Worm (Caenorhabditis elegans) whole organism, young adult: ENCODE results near the gene pgp-8.

Experiments
- D2030.7 ChIP-seq: fragments of 200-800 bp; sonication (Bioruptor generic); IDR thresholded peaks from 2 replicates; pipeline ENCODE4 v1.3.6; 2022; ENCODE audit warnings: missing genetic modification reagents, missing genetic modification characterization, missing compliant biosample characterization
- F22D6.2 ChIP-seq: sonication (generic microtip); optimal IDR thresholded peaks from 2 replicates; lab custom pipeline; 2016; ENCODE audit warnings: mild to moderate bottlenecking, missing genetic modification characterization, missing compliant biosample characterization
- F23B12.7 ChIP-seq: sonication (generic microtip); optimal IDR thresholded peaks from 2 replicates; lab custom pipeline; 2017; ENCODE audit warnings: missing genetic modification characterization, mild to moderate bottlenecking, missing compliant biosample characterization, antibody characterized with exemption, moderate library complexity; ENCODE audit not compliant: insufficient read depth
- F49E8.2 ChIP-seq: sonication (generic microtip); optimal IDR thresholded peaks from 3 replicates; lab custom pipeline; 2017; ENCODE audit warnings: missing genetic modification characterization, mild to moderate bottlenecking, missing compliant biosample characterization, antibody characterized with exemption, moderate library complexity; ENCODE audit not compliant: insufficient read depth
- F57C9.4 ChIP-seq: sonication (generic microtip); optimal IDR thresholded peaks from 2 replicates; lab custom pipeline; 2017; ENCODE audit warnings: mild to moderate bottlenecking, missing genetic modification characterization, missing compliant biosample characterization
- K12H6.12 ChIP-seq: fragments of 200-800 bp; sonication (Bioruptor generic); optimal IDR thresholded peaks from 2 replicates; lab custom pipeline; 2018; ENCODE audit warnings: mild to moderate bottlenecking, missing genetic modification characterization, missing compliant biosample characterization
- T26A5.8 ChIP-seq: sonication (generic microtip); optimal IDR thresholded peaks from 2 replicates; lab custom pipeline; 2016; ENCODE audit warnings: missing genetic modification characterization, missing compliant biosample characterization
- Y95B8A.8 ChIP-seq: fragments of 200-800 bp; sonication (Bioruptor generic); IDR thresholded peaks from 2 replicates; pipeline ENCODE4 v1.3.6; 2022; ENCODE audit warnings: missing genetic modification reagents, missing genetic modification characterization, missing compliant biosample characterization
- akir-1 ChIP-seq: fragments of 200-800 bp; sonication (Bioruptor generic); optimal IDR thresholded peaks from 2 replicates; lab custom pipeline; 2018; ENCODE audit warnings: mild to moderate bottlenecking, missing genetic modification characterization, moderate library complexity, missing compliant biosample characterization
- aptf-2 ChIP-seq: fragments of 200-800 bp; sonication (Bioruptor generic); conservative IDR thresholded peaks from 2 replicates; pipeline ENCODE4 v1.3.6; 2022; ENCODE audit warnings: missing genetic modification reagents, missing genetic modification characterization, missing compliant biosample characterization
- bed-1 ChIP-seq: fragments of 200-800 bp; sonication (Bioruptor generic); IDR thresholded peaks from 2 replicates; pipeline ENCODE4 v1.3.6; 2022; ENCODE audit warnings: missing genetic modification reagents, missing genetic modification characterization, missing compliant biosample characterization
- bed-2 ChIP-seq: fragments of 200-800 bp; sonication (Bioruptor generic); IDR thresholded peaks from 2 replicates; pipeline ENCODE4 v1.3.6; 2022; ENCODE audit warnings: missing genetic modification reagents, missing genetic modification characterization, missing compliant biosample characterization
- ceh-100 ChIP-seq: fragments of 200-800 bp; sonication (Bioruptor generic); IDR thresholded peaks from 2 replicates; pipeline ENCODE4 v1.3.6; 2022; ENCODE audit warnings: missing genetic modification reagents, missing genetic modification characterization, missing compliant biosample characterization
- ceh-27 ChIP-seq: fragments of 200-800 bp; sonication (Bioruptor generic); optimal IDR thresholded peaks from 2 replicates; lab custom pipeline; 2018; ENCODE audit warnings: mild to moderate bottlenecking, missing genetic modification characterization, moderate library complexity, missing compliant biosample characterization
- ceh-40 ChIP-seq: fragments of 200-800 bp; sonication (Bioruptor generic); IDR thresholded peaks from 2 replicates; pipeline ENCODE4 v1.3.6; 2022; ENCODE audit warnings: missing genetic modification characterization, missing compliant biosample characterization
- ceh-58 ChIP-seq: fragments of 200-800 bp; sonication (Bioruptor generic); IDR thresholded peaks from 2 replicates; pipeline ENCODE4 v1.3.6; 2022; ENCODE audit warnings: missing genetic modification characterization, missing compliant biosample characterization
- die-1 ChIP-seq: sonication (generic microtip); optimal IDR thresholded peaks from 2 replicates; lab custom pipeline; 2016; ENCODE audit warnings: missing genotype, mild to moderate bottlenecking, missing genetic modification characterization, missing compliant biosample characterization
- dpff-1 ChIP-seq: sonication (generic microtip); optimal IDR thresholded peaks from 2 replicates; lab custom pipeline; 2017; ENCODE audit warnings: mild to moderate bottlenecking, missing genetic modification characterization, missing compliant biosample characterization
- dpl-1 ChIP-seq: fragments of 150-350 bp; optimal IDR thresholded peaks from 2 replicates; lab custom pipeline; 2014; ENCODE audit warnings: missing biosample characterization, missing genetic modification reagents, missing genetic modification characterization
- egl-18 ChIP-seq: fragments of 200-800 bp; sonication (Bioruptor generic); IDR thresholded peaks from 2 replicates; pipeline ENCODE4 v1.3.6; 2022; ENCODE audit warnings: missing genetic modification reagents, missing genetic modification characterization, missing compliant biosample characterization
- egl-44 ChIP-seq: fragments of 200-800 bp; sonication (Bioruptor generic); IDR thresholded peaks from 2 replicates; pipeline ENCODE4 v1.3.6; 2022; ENCODE audit warnings: missing genetic modification reagents, missing genetic modification characterization, missing compliant biosample characterization
- egrh-3 ChIP-seq: fragments of 200-800 bp; sonication (Bioruptor generic); IDR thresholded peaks from 2 replicates; pipeline ENCODE4 v1.3.6; 2022; ENCODE audit warnings: missing genetic modification reagents, missing genetic modification characterization, missing compliant biosample characterization
- ets-4 ChIP-seq: fragments of 200-800 bp; sonication (Bioruptor generic); optimal IDR thresholded peaks from 2 replicates; lab custom pipeline; 2018; ENCODE audit warnings: mild to moderate bottlenecking, missing genetic modification characterization, missing compliant biosample characterization
- gei-17 ChIP-seq: fragments of 200-800 bp; sonication (Bioruptor generic); optimal IDR thresholded peaks from 2 replicates; lab custom pipeline; 2018; ENCODE audit warnings: mild to moderate bottlenecking, missing genetic modification characterization, missing compliant biosample characterization
- hlh-12 ChIP-seq: sonication (generic microtip); optimal IDR thresholded peaks from 2 replicates; lab custom pipeline; 2016; ENCODE audit warnings: missing genetic modification characterization, missing compliant biosample characterization
- hmg-1.2 ChIP-seq: fragments of 200-800 bp; sonication (Bioruptor generic); IDR thresholded peaks from 2 replicates; pipeline ENCODE4 v1.3.6; 2022; ENCODE audit warnings: missing genetic modification reagents, missing genetic modification characterization, missing compliant biosample characterization
- hrde-1 ChIP-seq: sonication (generic microtip); optimal IDR thresholded peaks from 2 replicates; lab custom pipeline; 2016; ENCODE audit warnings: missing genetic modification characterization, mild to moderate bottlenecking, missing compliant biosample characterization, moderate library complexity, missing genotype, missing genetic modification reagents, borderline replicate concordance
- lag-1 ChIP-seq: fragments of 200-800 bp; sonication (Bioruptor generic); IDR thresholded peaks from 2 replicates; pipeline ENCODE4 v1.3.6; 2022; ENCODE audit warnings: missing genetic modification reagents, missing genetic modification characterization, missing compliant biosample characterization
- lin-26 ChIP-seq: fragments of 200-800 bp; sonication (Bioruptor generic); IDR thresholded peaks from 2 replicates; pipeline ENCODE4 v1.3.6; 2022; ENCODE audit warnings: missing genetic modification reagents, missing genetic modification characterization, missing compliant biosample characterization
- lsl-1 ChIP-seq: fragments of 200-800 bp; sonication (Bioruptor generic); optimal IDR thresholded peaks from 2 replicates; lab custom pipeline; 2018; ENCODE audit warnings: mild to moderate bottlenecking, missing genetic modification characterization, moderate library complexity, missing compliant biosample characterization
- madf-10 ChIP-seq: sonication (generic microtip); optimal IDR thresholded peaks from 2 replicates; lab custom pipeline; 2016; ENCODE audit warnings: mild to moderate bottlenecking, missing genetic modification characterization, missing compliant biosample characterization
- madf-6 ChIP-seq: fragments of 200-800 bp; sonication (Bioruptor generic); IDR thresholded peaks from 2 replicates; pipeline ENCODE4 v1.3.6; 2022; ENCODE audit warnings: missing genetic modification reagents, missing genetic modification characterization, missing compliant biosample characterization
- pha-4 ChIP-seq: fragments of 150-350 bp; sonication (generic microtip); optimal IDR thresholded peaks from 2 replicates; lab custom pipeline; 2014; ENCODE audit warnings: missing biosample characterization, missing genetic modification reagents, missing genetic modification characterization
- repo-1 ChIP-seq: sonication (generic microtip); optimal IDR thresholded peaks from 2 replicates; lab custom pipeline; 2017; ENCODE audit warnings: mild to moderate bottlenecking, missing genetic modification characterization, missing compliant biosample characterization
- snpc-1.1 ChIP-seq: sonication (generic microtip); optimal IDR thresholded peaks from 2 replicates; lab custom pipeline; 2017; ENCODE audit warnings: missing genetic modification characterization, mild to moderate bottlenecking, missing compliant biosample characterization, antibody characterized with exemption, moderate library complexity, missing genotype, missing genetic modification reagents; ENCODE audit not compliant: insufficient read depth
- snpc-1.3 ChIP-seq: sonication (generic microtip); optimal IDR thresholded peaks from 2 replicates; lab custom pipeline; 2017; ENCODE audit warnings: missing genetic modification characterization, mild to moderate bottlenecking, missing compliant biosample characterization, antibody characterized with exemption, moderate library complexity, missing genotype, missing genetic modification reagents; ENCODE audit not compliant: insufficient read depth
- somi-1 ChIP-seq: fragments of 200-800 bp; sonication (Bioruptor generic); optimal IDR thresholded peaks from 2 replicates; lab custom pipeline; 2018; ENCODE audit warnings: mild to moderate bottlenecking, missing genetic modification characterization, missing compliant biosample characterization
- tbp1 ChIP-seq: fragments of 200-800 bp; sonication (Bioruptor generic); optimal IDR thresholded peaks from 2 replicates; lab custom pipeline; 2018; ENCODE audit warnings: mild to moderate bottlenecking, missing genetic modification characterization, missing compliant biosample characterization
- tbx-9 ChIP-seq: sonication (generic microtip); optimal IDR thresholded peaks from 2 replicates; lab custom pipeline; 2016; ENCODE audit warnings: borderline replicate concordance, missing genetic modification characterization, inconsistent platforms, missing compliant biosample characterization
- unc-130 ChIP-seq: sonication (generic microtip); optimal IDR thresholded peaks from 2 replicates; lab custom pipeline; 2016; ENCODE audit warnings: missing genetic modification reagents, missing genetic modification characterization, missing compliant biosample characterization
- unc-62 ChIP-seq: fragments of 150-350 bp; optimal IDR thresholded peaks from 2 replicates; lab custom pipeline; 2014; ENCODE audit warnings: missing biosample characterization, missing genetic modification reagents, missing genetic modification characterization
- zfh-2 ChIP-seq: fragments of 200-800 bp; sonication (Bioruptor generic); conservative IDR thresholded peaks from 2 replicates; pipeline ENCODE4 v1.3.6; 2022; ENCODE audit warnings: missing genetic modification reagents, missing genetic modification characterization, missing compliant biosample characterization
- zim-3 ChIP-seq: sonication (generic microtip); optimal IDR thresholded peaks from 2 replicates; lab custom pipeline; 2017; ENCODE audit warnings: mild to moderate bottlenecking, missing genetic modification characterization, moderate library complexity, missing compliant biosample characterization
- ztf-25 ChIP-seq: fragments of 200-800 bp; sonication (Bioruptor generic); IDR thresholded peaks from 2 replicates; pipeline ENCODE4 v1.3.6; 2022; ENCODE audit warnings: missing genetic modification reagents, missing genetic modification characterization, missing compliant biosample characterization
- ztf-28 ChIP-seq: fragments of 200-800 bp; sonication (Bioruptor generic); IDR thresholded peaks from 2 replicates; pipeline ENCODE4 v1.3.6; 2022; ENCODE audit warnings: missing genetic modification reagents, missing genetic modification characterization, missing compliant biosample characterization
- ztf-3 ChIP-seq: fragments of 200-800 bp; sonication (Bioruptor generic); optimal IDR thresholded peaks from 2 replicates; lab custom pipeline; 2018; ENCODE audit warnings: mild to moderate bottlenecking, missing genetic modification characterization, missing compliant biosample characterization

The pgp-8 gene

DNA sequence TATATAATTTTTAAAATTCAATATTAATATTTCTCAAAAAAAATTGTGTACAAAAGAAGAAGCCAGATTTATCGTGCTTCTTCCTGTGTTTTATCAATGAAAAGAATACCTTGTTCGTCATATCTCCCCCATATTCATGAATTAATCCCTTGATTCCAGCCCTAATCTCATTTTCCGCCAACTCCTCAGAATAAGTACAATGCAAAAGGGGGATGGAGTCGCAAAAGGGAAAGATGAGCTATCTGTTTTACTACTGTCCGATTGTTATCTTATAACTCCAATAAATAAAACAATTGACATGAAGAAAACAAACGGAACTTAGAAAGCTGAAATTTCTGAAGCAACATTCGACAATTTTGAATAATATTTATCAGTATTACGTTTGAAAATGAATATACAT lies 26.6 kb downstream of the pgp-8 start:
- TF ChIP-seq hrde-1 (tag; lab: Kevin White, UChicago) (no peak), pha-4 (no peak), F22D6.2 (tag; lab: Kevin White, UChicago) (no peak), ztf-28 (GFP tag; lab: Robert Waterston, UW) (no peak), lsl-1 (GFP tag; lab: Kevin White, UChicago) (no peak), egrh-3 (no peak), somi-1 (GFP tag; lab: Kevin White, UChicago) (no peak), ets-4 (no peak), snpc-1.3 (tag; lab: Kevin White, UChicago) (no peak), akir-1 (GFP tag; lab: Kevin White, UChicago) (no peak), hlh-12 (tag; lab: Kevin White, UChicago) (no peak), lag-1 (no peak)

DNA sequence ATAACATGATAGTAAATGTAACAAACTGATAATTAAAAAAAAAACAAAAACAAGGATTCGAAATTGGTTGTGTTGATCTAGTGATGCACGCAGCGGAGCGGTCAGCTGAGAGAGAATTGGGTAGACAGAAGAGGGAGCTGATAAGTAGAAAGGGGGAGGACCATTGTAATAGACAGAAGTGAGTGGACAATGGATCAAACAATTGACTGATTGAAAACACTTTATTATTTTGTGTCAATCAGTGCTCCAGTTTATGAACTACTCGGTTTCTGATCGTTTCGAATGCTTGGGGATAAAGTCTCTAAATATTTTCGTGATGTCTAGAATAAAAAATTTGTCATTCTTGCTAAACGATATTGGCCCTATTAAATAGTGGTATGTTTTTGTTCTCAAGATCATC lies 29.7 kb downstream of the pgp-8 start:
- no peak for TF ChIP-seq lin-26 (GFP tag; lab: Robert Waterston, UW)
- TF ChIP-seq T26A5.8 (tag; lab: Kevin White, UChicago) = no peak
- TF ChIP-seq bed-2 = no peak
- TF ChIP-seq F49E8.2 (tag; lab: Kevin White, UChicago) = no peak
- no peak for TF ChIP-seq ztf-25 (GFP tag; lab: Robert Waterston, UW)
- TF ChIP-seq unc-130 = no peak
- no peak for TF ChIP-seq repo-1
- no peak for TF ChIP-seq ceh-27 (GFP tag; lab: Kevin White, UChicago)
- no peak for TF ChIP-seq hmg-1.2 (GFP tag; lab: Robert Waterston, UW)
- TF ChIP-seq tbp1 (GFP tag; lab: Kevin White, UChicago) = no peak
- no peak for TF ChIP-seq ceh-40 (GFP tag; lab: Robert Waterston, UW)
- TF ChIP-seq bed-1 = no peak
- TF ChIP-seq ets-4 = no peak
- no peak for TF ChIP-seq F22D6.2 (tag; lab: Kevin White, UChicago)
- no peak for TF ChIP-seq zfh-2 (GFP tag; lab: Robert Waterston, UW)
- TF ChIP-seq tbx-9 = no peak
- no peak for TF ChIP-seq lsl-1 (GFP tag; lab: Kevin White, UChicago)

DNA sequence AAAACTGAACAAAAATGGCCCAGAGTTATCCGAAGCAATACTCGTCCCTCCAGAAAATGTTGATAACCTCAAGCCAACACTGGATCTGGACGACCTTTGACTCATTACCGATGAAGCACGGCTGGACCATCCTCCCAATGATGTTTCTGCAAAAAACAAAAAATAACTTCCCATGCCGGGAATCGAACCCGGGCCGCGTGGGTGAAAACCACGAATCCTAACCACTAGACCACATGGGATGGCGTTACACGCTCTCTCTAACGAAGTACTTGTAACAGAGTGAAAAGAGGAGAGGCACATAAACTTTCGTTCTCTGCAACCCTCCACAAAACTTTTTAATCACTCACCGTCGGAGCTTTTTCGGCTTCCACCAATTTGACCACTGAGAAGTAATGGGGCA lies 43.1 kb downstream of the pgp-8 start:
- TF ChIP-seq egl-18 (no peak), akir-1 (GFP tag; lab: Kevin White, UChicago) (no peak), bed-1 (no peak), ztf-3 (GFP tag; lab: Kevin White, UChicago) (peak; percentile 5), dpl-1 (GFP tag; lab: Kevin White, UChicago) (no peak), K12H6.12 (tag; lab: Kevin White, UChicago) (peak; percentile 11), F57C9.4 (tag; lab: Kevin White, UChicago) (no peak), D2030.7 (GFP tag; lab: Robert Waterston, UW) (no peak; the same call in 1 of the 2 replicates), ztf-28 (GFP tag; lab: Robert Waterston, UW) (peak; percentile 67; the same call in 1 of the 2 replicates), dpff-1 (tag; lab: Kevin White, UChicago) (no peak), ceh-27 (GFP tag; lab: Kevin White, UChicago) (peak; percentile 63), madf-6 (GFP tag; lab: Robert Waterston, UW) (peak; percentile 56), ceh-58 (GFP tag; lab: Robert Waterston, UW) (no peak), F23B12.7 (tag; lab: Kevin White, UChicago) (no peak), snpc-1.1 (no peak), madf-10 (peak; percentile 28), gei-17 (GFP tag; lab: Kevin White, UChicago) (peak; percentile 64), aptf-2 (GFP tag; lab: Robert Waterston, UW) (no peak), Y95B8A.8 (GFP tag; lab: Robert Waterston, UW) (0 out of 2 replicates have a peak, but pooled peaks have one; percentile 53), ztf-25 (GFP tag; lab: Robert Waterston, UW) (peak; percentile 83; the same call in 1 of the 2 replicates), F49E8.2 (tag; lab: Kevin White, UChicago) (no peak), unc-62 (no peak), zim-3 (tag; lab: Kevin White, UChicago) (peak; percentile 10), egl-44 (GFP tag; lab: Robert Waterston, UW) (0 out of 2 replicates have a peak, but pooled peaks have one; percentile 31), die-1 (tag; lab: Kevin White, UChicago) (peak; percentile 84), ceh-100 (GFP tag; lab: Robert Waterston, UW) (no peak)
